Worm (Caenorhabditis elegans) whole organism, young adult: Measurements from ENCODE around the gene rpb-2.

Experiments
- B0019.2 ChIP-seq: fragments of 200-800 bp; sonication (Bioruptor generic); conservative IDR thresholded peaks from 2 replicates; pipeline ENCODE4 v1.3.6; 2022; ENCODE audit warnings: missing genetic modification reagents, missing genetic modification characterization, missing compliant biosample characterization
- B0261.1 ChIP-seq: sonication (generic microtip); optimal IDR thresholded peaks from 2 replicates; lab custom pipeline; 2016; ENCODE audit warnings: mild to moderate bottlenecking, missing genetic modification characterization, moderate library complexity, missing compliant biosample characterization
- F10E7.11 ChIP-seq: sonication (generic microtip); optimal IDR thresholded peaks from 2 replicates; lab custom pipeline; 2017; ENCODE audit warnings: mild to moderate bottlenecking, missing genetic modification characterization, moderate library complexity, missing compliant biosample characterization
- F23B12.7 ChIP-seq: sonication (generic microtip); optimal IDR thresholded peaks from 2 replicates; lab custom pipeline; 2017; ENCODE audit warnings: missing genetic modification characterization, mild to moderate bottlenecking, missing compliant biosample characterization, antibody characterized with exemption, moderate library complexity; ENCODE audit not compliant: insufficient read depth
- F55B11.4 ChIP-seq: sonication (generic microtip); optimal IDR thresholded peaks from 2 replicates; lab custom pipeline; 2016; ENCODE audit warnings: missing compliant biosample characterization, missing genetic modification characterization, borderline replicate concordance; ENCODE audit not compliant: insufficient read depth
- F57C9.4 ChIP-seq: sonication (generic microtip); optimal IDR thresholded peaks from 2 replicates; lab custom pipeline; 2017; ENCODE audit warnings: mild to moderate bottlenecking, missing genetic modification characterization, missing compliant biosample characterization
- T07F8.4 ChIP-seq: sonication (generic microtip); optimal IDR thresholded peaks from 2 replicates; lab custom pipeline; 2016; ENCODE audit warnings: mild to moderate bottlenecking, missing genetic modification characterization, moderate library complexity, missing compliant biosample characterization
- Y53F4B.3 ChIP-seq: fragments of 200-800 bp; sonication (Bioruptor generic); IDR thresholded peaks from 2 replicates; pipeline ENCODE4 v1.3.6; 2022; ENCODE audit warnings: missing genetic modification reagents, missing genetic modification characterization, missing compliant biosample characterization
- Y79H2A.3 ChIP-seq: fragments of 200-800 bp; sonication (Bioruptor generic); conservative IDR thresholded peaks from 2 replicates; pipeline ENCODE4 v1.3.6; 2022; ENCODE audit warnings: missing genetic modification reagents, missing genetic modification characterization, missing compliant biosample characterization
- ZK185.1 ChIP-seq: sonication (generic microtip); optimal IDR thresholded peaks from 2 replicates; lab custom pipeline; 2016; ENCODE audit warnings: mild to moderate bottlenecking, missing genetic modification characterization, missing compliant biosample characterization; ENCODE audit not compliant: poor library complexity, severe bottlenecking
- akir-1 ChIP-seq: fragments of 200-800 bp; sonication (Bioruptor generic); optimal IDR thresholded peaks from 2 replicates; lab custom pipeline; 2018; ENCODE audit warnings: mild to moderate bottlenecking, missing genetic modification characterization, moderate library complexity, missing compliant biosample characterization
- ama-1 ChIP-seq, 3 experiments: fragments of 150-350 bp in 1 of 3; sonication (generic microtip) in 2 of 3; optimal IDR thresholded peaks; 2 replicates each; lab custom pipeline; 2014 to 2018; ENCODE audit warnings: missing biosample characterization in 2 of 3, missing genetic modification characterization in 2 of 3, missing genetic modification reagents in 2 of 3
- aptf-3 ChIP-seq: fragments of 200-800 bp; sonication (Bioruptor generic); IDR thresholded peaks from 2 replicates; pipeline ENCODE4 v1.3.6; 2022; ENCODE audit warnings: missing genetic modification characterization, missing compliant biosample characterization
- atf-7 ChIP-seq: sonication (generic microtip); optimal IDR thresholded peaks from 2 replicates; lab custom pipeline; 2017; ENCODE audit warnings: mild to moderate bottlenecking, missing genetic modification characterization, missing compliant biosample characterization
- attf-6 ChIP-seq: fragments of 200-800 bp; sonication (Bioruptor generic); IDR thresholded peaks from 2 replicates; pipeline ENCODE4 v1.3.6; 2022; ENCODE audit warnings: missing genetic modification reagents, missing genetic modification characterization, missing compliant biosample characterization
- ceh-100 ChIP-seq: fragments of 200-800 bp; sonication (Bioruptor generic); IDR thresholded peaks from 2 replicates; pipeline ENCODE4 v1.3.6; 2022; ENCODE audit warnings: missing genetic modification reagents, missing genetic modification characterization, missing compliant biosample characterization
- ceh-40 ChIP-seq: fragments of 200-800 bp; sonication (Bioruptor generic); IDR thresholded peaks from 2 replicates; pipeline ENCODE4 v1.3.6; 2022; ENCODE audit warnings: missing genetic modification characterization, missing compliant biosample characterization
- dox-1 ChIP-seq: fragments of 200-800 bp; sonication (Bioruptor generic); IDR thresholded peaks from 2 replicates; pipeline ENCODE4 v1.3.6; 2022; ENCODE audit warnings: missing genetic modification reagents, missing genetic modification characterization, missing compliant biosample characterization
- dpff-1 ChIP-seq: sonication (generic microtip); optimal IDR thresholded peaks from 2 replicates; lab custom pipeline; 2017; ENCODE audit warnings: mild to moderate bottlenecking, missing genetic modification characterization, missing compliant biosample characterization
- dpl-1 ChIP-seq: fragments of 150-350 bp; optimal IDR thresholded peaks from 2 replicates; lab custom pipeline; 2014; ENCODE audit warnings: missing biosample characterization, missing genetic modification reagents, missing genetic modification characterization
- egl-18 ChIP-seq: fragments of 200-800 bp; sonication (Bioruptor generic); IDR thresholded peaks from 2 replicates; pipeline ENCODE4 v1.3.6; 2022; ENCODE audit warnings: missing genetic modification reagents, missing genetic modification characterization, missing compliant biosample characterization
- ekl-4 ChIP-seq: fragments of 200-800 bp; sonication (Bioruptor generic); IDR thresholded peaks from 2 replicates; pipeline ENCODE4 v1.3.6; 2022; ENCODE audit warnings: missing genetic modification reagents, missing genetic modification characterization, missing compliant biosample characterization
- him-1 ChIP-seq: sonication (generic microtip); optimal IDR thresholded peaks from 2 replicates; lab custom pipeline; 2016; ENCODE audit warnings: missing genotype, missing genetic modification reagents, missing genetic modification characterization, missing compliant biosample characterization
- hlh-26 ChIP-seq: fragments of 200-800 bp; sonication (Bioruptor generic); conservative IDR thresholded peaks from 2 replicates; pipeline ENCODE4 v1.3.6; 2022; ENCODE audit warnings: missing genetic modification reagents, missing genetic modification characterization, missing compliant biosample characterization
- let-526 ChIP-seq: fragments of 200-800 bp; sonication (Bioruptor generic); IDR thresholded peaks from 2 replicates; pipeline ENCODE4 v1.3.6; 2022; ENCODE audit warnings: missing genetic modification reagents, missing genetic modification characterization, missing compliant biosample characterization
- lin-26 ChIP-seq: fragments of 200-800 bp; sonication (Bioruptor generic); IDR thresholded peaks from 2 replicates; pipeline ENCODE4 v1.3.6; 2022; ENCODE audit warnings: missing genetic modification reagents, missing genetic modification characterization, missing compliant biosample characterization
- lin-40 ChIP-seq: sonication (generic microtip); optimal IDR thresholded peaks from 2 replicates; lab custom pipeline; 2016; ENCODE audit warnings: missing genetic modification characterization, mild to moderate bottlenecking, missing compliant biosample characterization, missing genotype, missing genetic modification reagents
- madf-10 ChIP-seq: sonication (generic microtip); optimal IDR thresholded peaks from 2 replicates; lab custom pipeline; 2016; ENCODE audit warnings: mild to moderate bottlenecking, missing genetic modification characterization, missing compliant biosample characterization
- madf-8 ChIP-seq: fragments of 200-800 bp; sonication (Bioruptor generic); conservative IDR thresholded peaks from 2 replicates; pipeline ENCODE4 v1.3.6; 2022; ENCODE audit warnings: missing genetic modification reagents, missing genetic modification characterization, missing compliant biosample characterization
- mel-28 ChIP-seq: sonication (generic microtip); optimal IDR thresholded peaks from 2 replicates; lab custom pipeline; 2016; ENCODE audit warnings: borderline replicate concordance, mild to moderate bottlenecking, missing genetic modification characterization, missing compliant biosample characterization
- mes-4 ChIP-seq: sonication (generic microtip); optimal IDR thresholded peaks from 2 replicates; lab custom pipeline; 2016; ENCODE audit warnings: missing genotype, missing genetic modification characterization, missing compliant biosample characterization
- nfya-2 ChIP-seq: fragments of 200-800 bp; sonication (Bioruptor generic); IDR thresholded peaks from 2 replicates; pipeline ENCODE4 v1.3.6; 2022; ENCODE audit warnings: missing genetic modification reagents, missing genetic modification characterization, missing compliant biosample characterization
- nfyb-1 ChIP-seq: fragments of 200-800 bp; sonication (Bioruptor generic); IDR thresholded peaks from 2 replicates; pipeline ENCODE4 v1.3.6; 2022; ENCODE audit warnings: missing genetic modification reagents, missing genetic modification characterization, missing compliant biosample characterization
- nhr-179 ChIP-seq: sonication (generic microtip); optimal IDR thresholded peaks from 2 replicates; lab custom pipeline; 2016; ENCODE audit warnings: mild to moderate bottlenecking, missing genetic modification characterization, missing compliant biosample characterization
- nhr-80 ChIP-seq: sonication (generic microtip); optimal IDR thresholded peaks from 2 replicates; lab custom pipeline; 2016; ENCODE audit warnings: missing genetic modification characterization, missing compliant biosample characterization
- pbrm-1 ChIP-seq: fragments of 200-800 bp; sonication (Bioruptor generic); IDR thresholded peaks from 2 replicates; pipeline ENCODE4 v1.3.6; 2022; ENCODE audit warnings: missing genetic modification reagents, missing genetic modification characterization, missing compliant biosample characterization
- sdz-38 ChIP-seq: sonication (generic microtip); optimal IDR thresholded peaks from 2 replicates; lab custom pipeline; 2016; ENCODE audit warnings: missing genotype, missing genetic modification characterization, missing compliant biosample characterization
- sea-2 ChIP-seq: fragments of 200-800 bp; sonication (Bioruptor generic); IDR thresholded peaks from 2 replicates; pipeline ENCODE4 v1.3.6; 2022; ENCODE audit warnings: missing genetic modification characterization, missing compliant biosample characterization
- snpc-1.1 ChIP-seq: sonication (generic microtip); optimal IDR thresholded peaks from 2 replicates; lab custom pipeline; 2017; ENCODE audit warnings: missing genetic modification characterization, mild to moderate bottlenecking, missing compliant biosample characterization, antibody characterized with exemption, moderate library complexity, missing genotype, missing genetic modification reagents; ENCODE audit not compliant: insufficient read depth
- somi-1 ChIP-seq: fragments of 200-800 bp; sonication (Bioruptor generic); optimal IDR thresholded peaks from 2 replicates; lab custom pipeline; 2018; ENCODE audit warnings: mild to moderate bottlenecking, missing genetic modification characterization, missing compliant biosample characterization
- sptf-2 ChIP-seq: fragments of 200-800 bp; sonication (Bioruptor generic); optimal IDR thresholded peaks from 2 replicates; lab custom pipeline; 2018; ENCODE audit warnings: mild to moderate bottlenecking, missing genetic modification characterization, missing compliant biosample characterization
- tbx-9 ChIP-seq: sonication (generic microtip); optimal IDR thresholded peaks from 2 replicates; lab custom pipeline; 2016; ENCODE audit warnings: borderline replicate concordance, missing genetic modification characterization, inconsistent platforms, missing compliant biosample characterization
- unc-130 ChIP-seq: sonication (generic microtip); optimal IDR thresholded peaks from 2 replicates; lab custom pipeline; 2016; ENCODE audit warnings: missing genetic modification reagents, missing genetic modification characterization, missing compliant biosample characterization
- unc-62 ChIP-seq: fragments of 150-350 bp; optimal IDR thresholded peaks from 2 replicates; lab custom pipeline; 2014; ENCODE audit warnings: missing biosample characterization, missing genetic modification reagents, missing genetic modification characterization
- zfh-2 ChIP-seq: fragments of 200-800 bp; sonication (Bioruptor generic); conservative IDR thresholded peaks from 2 replicates; pipeline ENCODE4 v1.3.6; 2022; ENCODE audit warnings: missing genetic modification reagents, missing genetic modification characterization, missing compliant biosample characterization
- zim-3 ChIP-seq: sonication (generic microtip); optimal IDR thresholded peaks from 2 replicates; lab custom pipeline; 2017; ENCODE audit warnings: mild to moderate bottlenecking, missing genetic modification characterization, moderate library complexity, missing compliant biosample characterization
- ztf-22 ChIP-seq: fragments of 200-800 bp; sonication (Bioruptor generic); optimal IDR thresholded peaks from 2 replicates; lab custom pipeline; 2018; ENCODE audit warnings: mild to moderate bottlenecking, missing genetic modification characterization, moderate library complexity, missing compliant biosample characterization
- ztf-26 ChIP-seq: sonication (generic microtip); optimal IDR thresholded peaks from 2 replicates; lab custom pipeline; 2017; ENCODE audit warnings: missing genetic modification characterization, missing compliant biosample characterization
- ztf-3 ChIP-seq: fragments of 200-800 bp; sonication (Bioruptor generic); optimal IDR thresholded peaks from 2 replicates; lab custom pipeline; 2018; ENCODE audit warnings: mild to moderate bottlenecking, missing genetic modification characterization, missing compliant biosample characterization

The rpb-2 gene

ce11 chrIII:4899728-4900127, 39.6 kb upstream of the rpb-2 start (continued):
- TF ChIP-seq ama-1 (optimal IDR thresholded peaks at IDR 0.05; lab: Kevin White, UChicago) (no peak), ama-1 (GFP tag; optimal IDR thresholded peaks at IDR 0.05; lab: Kevin White, UChicago) (no peak), Y79H2A.3 (GFP tag; lab: Robert Waterston, UW) (peak; percentile 76), T07F8.4 (tag; lab: Kevin White, UChicago) (peak; percentile 38), ZK185.1 (peak; percentile 96), let-526 (GFP tag; lab: Robert Waterston, UW) (peak; percentile 99), atf-7 (tag; lab: Kevin White, UChicago) (peak; percentile 100), B0261.1 (tag; lab: Kevin White, UChicago) (peak; percentile 37), lin-26 (GFP tag; lab: Robert Waterston, UW) (peak; percentile 92), madf-8 (GFP tag; lab: Robert Waterston, UW) (peak; percentile 47), him-1 (tag; lab: Kevin White, UChicago) (no peak), zim-3 (tag; lab: Kevin White, UChicago) (peak; percentile 64), F23B12.7 (tag; lab: Kevin White, UChicago) (peak; percentile 41), dox-1 (GFP tag; lab: Robert Waterston, UW) (peak; percentile 99), ceh-100 (GFP tag; lab: Robert Waterston, UW) (peak; percentile 90), nhr-179 (tag; lab: Kevin White, UChicago) (no peak), akir-1 (GFP tag; lab: Kevin White, UChicago) (peak; percentile 86), F55B11.4 (tag; lab: Kevin White, UChicago) (no peak), snpc-1.1 (tag; lab: Kevin White, UChicago) (no peak), F10E7.11 (tag; lab: Kevin White, UChicago) (peak; percentile 80), ztf-26 (tag; lab: Kevin White, UChicago) (peak; percentile 99), pbrm-1 (GFP tag; lab: Robert Waterston, UW) (peak; percentile 97), dpl-1 (peak; percentile 32), tbx-9 (tag; lab: Kevin White, UChicago) (no peak), sptf-2 (GFP tag; lab: Kevin White, UChicago) (peak; percentile 58), madf-10 (tag; lab: Kevin White, UChicago) (peak; percentile 95), B0019.2 (GFP tag; lab: Robert Waterston, UW) (peak; percentile 71), sea-2 (GFP tag; lab: Robert Waterston, UW) (peak; percentile 97), ceh-40 (GFP tag; lab: Robert Waterston, UW) (no peak), mel-28 (tag; lab: Kevin White, UChicago) (peak; percentile 48), aptf-3 (no peak), attf-6 (GFP tag; lab: Robert Waterston, UW) (0 out of 2 replicates have a peak, but pooled peaks have one; percentile 62), unc-62 (GFP tag; lab: Kevin White, UChicago) (peak; percentile 77), dpff-1 (peak; percentile 7), nhr-80 (tag; lab: Kevin White, UChicago) (peak; percentile 99), unc-130 (GFP tag; lab: Kevin White, UChicago) (peak; percentile 9), zfh-2 (GFP tag; lab: Robert Waterston, UW) (peak; percentile 100), Y53F4B.3 (no peak), nfya-2 (GFP tag; lab: Robert Waterston, UW) (no peak), nfyb-1 (GFP tag; lab: Robert Waterston, UW) (peak; percentile 99), egl-18 (GFP tag; lab: Robert Waterston, UW) (peak; percentile 94), mes-4 (tag; lab: Kevin White, UChicago) (no peak), somi-1 (GFP tag; lab: Kevin White, UChicago) (peak; percentile 100), sdz-38 (tag; lab: Kevin White, UChicago) (no peak), ekl-4 (GFP tag; lab: Robert Waterston, UW) (peak; percentile 98), ztf-3 (peak; percentile 98), hlh-26 (GFP tag; lab: Robert Waterston, UW) (no peak), ztf-22 (peak; percentile 99), lin-40 (peak; percentile 99), F57C9.4 (tag; lab: Kevin White, UChicago) (peak; percentile 58)
